Fruit fly (Drosophila melanogaster) whole organism, embryonic: ENCODE measurements around the gene Prp16.
A peak's percentile ranks its signal among the peaks of the same experiment; 100 is the strongest.

Experiments used
- Antp ChIP-seq: fragments of 200-800 bp; sonication (Bioruptor generic); optimal IDR thresholded peaks from 3 replicates; lab custom pipeline; 2016; ENCODE audit warnings: missing biosample characterization, missing genetic modification characterization
- Atf3 ChIP-seq: fragments of 200-800 bp; sonication (Bioruptor generic); optimal IDR thresholded peaks from 3 replicates; lab custom pipeline; 2016; ENCODE audit warnings: missing biosample characterization, missing genetic modification characterization
- Atf6 ChIP-seq: fragments of 200-800 bp; sonication (Bioruptor generic); IDR thresholded peaks from 2 replicates; pipeline ENCODE4 v1.3.6; 2022; ENCODE audit warnings: missing biosample characterization, missing genetic modification characterization
- CG1024 ChIP-seq: fragments of 200-800 bp; sonication (Bioruptor generic); IDR thresholded peaks from 2 replicates; pipeline ENCODE4 v1.3.6; 2022; ENCODE audit warnings: missing biosample characterization, missing genetic modification characterization
- CG10274 ChIP-seq: fragments of 200-800 bp; sonication (Bioruptor generic); optimal IDR thresholded peaks from 3 replicates; lab custom pipeline; 2017; ENCODE audit warnings: missing biosample characterization, mild to moderate bottlenecking, missing genetic modification characterization
- CG10366 ChIP-seq: fragments of 200-800 bp; sonication (Bioruptor generic); IDR thresholded peaks from 2 replicates; pipeline ENCODE4 v1.3.6; 2022; ENCODE audit warnings: missing biosample characterization, missing genetic modification characterization
- CG10543 ChIP-seq: fragments of 200-800 bp; sonication (Bioruptor generic); optimal IDR thresholded peaks from 3 replicates; lab custom pipeline; 2017; ENCODE audit warnings: missing biosample characterization, mild to moderate bottlenecking, missing genetic modification characterization, moderate library complexity
- CG11398 ChIP-seq: fragments of 200-800 bp; sonication (Bioruptor generic); optimal IDR thresholded peaks from 2 replicates; lab custom pipeline; 2016; ENCODE audit warnings: missing biosample characterization, missing genetic modification characterization
- CG11695 ChIP-seq: fragments of 200-800 bp; sonication (Bioruptor generic); IDR thresholded peaks from 3 replicates; pipeline ENCODE4 v1.3.6; 2022; ENCODE audit warnings: missing biosample characterization, missing genetic modification characterization
- CG12299 ChIP-seq: fragments of 200-800 bp; sonication (Bioruptor generic); optimal IDR thresholded peaks from 2 replicates; lab custom pipeline; 2018; ENCODE audit warnings: missing biosample characterization, mild to moderate bottlenecking, missing genetic modification characterization
- CG14014 ChIP-seq: fragments of 200-800 bp; sonication (Bioruptor generic); IDR thresholded peaks from 2 replicates; pipeline ENCODE4 v1.3.6; 2022; ENCODE audit warnings: missing biosample characterization, missing genetic modification characterization
- CG17385 ChIP-seq: fragments of 200-800 bp; sonication (Bioruptor generic); optimal IDR thresholded peaks from 3 replicates; lab custom pipeline; 2018; ENCODE audit warnings: missing biosample characterization, mild to moderate bottlenecking, missing genetic modification characterization
- CG17568 ChIP-seq: fragments of 200-800 bp; sonication (Bioruptor generic); optimal IDR thresholded peaks from 2 replicates; lab custom pipeline; 2018; ENCODE audit warnings: missing biosample characterization, mild to moderate bottlenecking, missing genetic modification characterization, moderate library complexity
- CG2199 ChIP-seq: fragments of 200-800 bp; sonication (Bioruptor generic); IDR thresholded peaks from 3 replicates; pipeline ENCODE4 v1.3.6; 2022; ENCODE audit warnings: missing biosample characterization, missing genetic modification characterization
- CG2889 ChIP-seq: fragments of 200-800 bp; sonication (Bioruptor generic); IDR thresholded peaks from 3 replicates; pipeline ENCODE4 v1.3.6; 2022; ENCODE audit warnings: missing biosample characterization, missing genetic modification characterization
- CG32767 ChIP-seq: fragments of 200-800 bp; sonication (Bioruptor generic); IDR thresholded peaks from 2 replicates; pipeline ENCODE4 v1.3.6; 2022; ENCODE audit warnings: missing biosample characterization, missing genetic modification characterization
- CG7357 ChIP-seq: fragments of 200-800 bp; sonication (Bioruptor generic); IDR thresholded peaks from 3 replicates; pipeline ENCODE4 v1.3.6; 2022; ENCODE audit warnings: missing biosample characterization, missing genetic modification characterization
- CG7839 ChIP-seq: fragments of 200-800 bp; sonication (Bioruptor generic); optimal IDR thresholded peaks from 3 replicates; lab custom pipeline; 2018; ENCODE audit warnings: missing biosample characterization, mild to moderate bottlenecking, missing genetic modification characterization, moderate library complexity
- CG7928 ChIP-seq: fragments of 200-800 bp; sonication (Bioruptor generic); optimal IDR thresholded peaks from 2 replicates; lab custom pipeline; 2017; ENCODE audit warnings: missing biosample characterization, mild to moderate bottlenecking, missing genetic modification characterization
- CG8388 ChIP-seq: fragments of 200-800 bp; sonication (Bioruptor generic); optimal IDR thresholded peaks from 2 replicates; lab custom pipeline; 2019; ENCODE audit warnings: missing biosample characterization, mild to moderate bottlenecking, missing genetic modification characterization, moderate library complexity
- CTCF ChIP-seq: fragments of 200-800 bp; sonication (Bioruptor generic); optimal IDR thresholded peaks from 2 replicates; lab custom pipeline; 2017; ENCODE audit warnings: missing biosample characterization, mild to moderate bottlenecking, missing genetic modification characterization, moderate library complexity
- Chrac-16 ChIP-seq: fragments of 200-800 bp; sonication (Bioruptor generic); optimal IDR thresholded peaks from 3 replicates; lab custom pipeline; 2016; ENCODE audit warnings: missing biosample characterization, missing genetic modification characterization
- D19A ChIP-seq: fragments of 200-800 bp; optimal IDR thresholded peaks from 3 replicates; lab custom pipeline; 2019; ENCODE audit warnings: missing biosample characterization, mild to moderate bottlenecking, missing genetic modification characterization, moderate library complexity
- Eip74EF ChIP-seq, 2 experiments: fragments of 200-800 bp in 1 of 2; fragments of >200 bp in 1 of 2; sonication (Bioruptor generic) in 1 of 2; optimal IDR thresholded peaks; 2 replicates each; lab custom pipeline; 2017 to 2019; ENCODE audit warnings: missing biosample characterization in 2 of 2, missing genetic modification characterization in 2 of 2, mild to moderate bottlenecking in 1 of 2, moderate library complexity in 1 of 2
- H2.0 ChIP-seq: fragments of 200-800 bp; sonication (Bioruptor generic); IDR thresholded peaks from 2 replicates; pipeline ENCODE4 v1.3.6; 2022; ENCODE audit warnings: missing biosample characterization, missing genetic modification characterization
- HLH54F ChIP-seq: fragments of 200-800 bp; sonication (Bioruptor generic); optimal IDR thresholded peaks from 3 replicates; lab custom pipeline; 2016; ENCODE audit warnings: missing biosample characterization, missing genetic modification characterization
- Hr3 ChIP-seq: fragments of 200-800 bp; sonication (Bioruptor generic); optimal IDR thresholded peaks from 3 replicates; lab custom pipeline; 2016; ENCODE audit warnings: missing biosample characterization, missing genetic modification characterization
- Mad ChIP-seq: fragments of 200-800 bp; sonication (Bioruptor generic); optimal IDR thresholded peaks from 2 replicates; lab custom pipeline; 2016; ENCODE audit warnings: missing biosample characterization, missing genetic modification characterization
- Mrtf ChIP-seq: fragments of 200-800 bp; sonication (Bioruptor generic); IDR thresholded peaks from 3 replicates; pipeline ENCODE4 v1.3.6; 2022; ENCODE audit warnings: missing biosample characterization, missing genetic modification characterization
- Neu2 ChIP-seq: fragments of 200-800 bp; sonication (Bioruptor generic); optimal IDR thresholded peaks from 3 replicates; lab custom pipeline; 2016; ENCODE audit warnings: missing biosample characterization, missing genetic modification characterization, borderline replicate concordance
- Nf-YC ChIP-seq: fragments of 200-800 bp; optimal IDR thresholded peaks from 3 replicates; lab custom pipeline; 2019; ENCODE audit warnings: missing biosample characterization, mild to moderate bottlenecking, missing genetic modification characterization, moderate library complexity
- Oli ChIP-seq: fragments of 200-800 bp; sonication (Bioruptor generic); optimal IDR thresholded peaks from 2 replicates; lab custom pipeline; 2018; ENCODE audit warnings: missing biosample characterization, mild to moderate bottlenecking, missing genetic modification characterization, moderate library complexity
- Sin3A ChIP-seq: fragments of >200 bp; optimal IDR thresholded peaks from 2 replicates; lab custom pipeline; 2018
- Taf1 ChIP-seq: fragments of 200-800 bp; sonication (Bioruptor generic); IDR thresholded peaks from 2 replicates; pipeline ENCODE4 v1.3.6; 2022; ENCODE audit warnings: missing biosample characterization, missing genetic modification characterization
- Trl ChIP-seq, 3 experiments: fragments of >200 bp in 2 of 3; fragments of 200-800 bp in 1 of 3; sonication (Bioruptor generic) in 1 of 3; optimal IDR thresholded peaks; 2 replicates in 1 of 3; 3 replicates in 2 of 3; lab custom pipeline; 2016 to 2017; ENCODE audit warnings: missing biosample characterization in 1 of 3, missing genetic modification characterization in 1 of 3
- corto ChIP-seq: fragments of 200-800 bp; sonication (Bioruptor generic); optimal IDR thresholded peaks from 2 replicates; lab custom pipeline; 2016; ENCODE audit warnings: missing biosample characterization, mild to moderate bottlenecking, missing genetic modification characterization, moderate library complexity
- dysf ChIP-seq: fragments of 200-800 bp; sonication (Bioruptor generic); IDR thresholded peaks from 3 replicates; pipeline ENCODE4 v1.3.6; 2022; ENCODE audit warnings: missing biosample characterization, missing genetic modification characterization
- exex ChIP-seq: fragments of 200-800 bp; sonication (Bioruptor generic); optimal IDR thresholded peaks from 4 replicates; lab custom pipeline; 2018; ENCODE audit warnings: missing biosample characterization, mild to moderate bottlenecking, missing genetic modification characterization, moderate library complexity
- kah ChIP-seq: fragments of 200-800 bp; sonication (Bioruptor generic); optimal IDR thresholded peaks from 2 replicates; lab custom pipeline; 2018; ENCODE audit warnings: missing biosample characterization, mild to moderate bottlenecking, missing genetic modification characterization
- nerfin-2 ChIP-seq: fragments of 200-800 bp; sonication (Bioruptor generic); IDR thresholded peaks from 2 replicates; pipeline ENCODE4 v1.3.6; 2022; ENCODE audit warnings: missing biosample characterization, missing genetic modification characterization; ENCODE audit not compliant: partially characterized antibody
- peb ChIP-seq: fragments of 200-800 bp; sonication (Bioruptor generic); IDR thresholded peaks from 2 replicates; pipeline ENCODE4 v1.3.6; 2022; ENCODE audit warnings: missing biosample characterization, missing genetic modification characterization
- prd ChIP-seq, 3 experiments: fragments of >200 bp in 2 of 3; fragments of 200-800 bp in 1 of 3; sonication (Bioruptor generic) in 1 of 3; optimal IDR thresholded peaks in 2 of 3; IDR thresholded peaks in 1 of 3; 2 replicates in 2 of 3; 3 replicates in 1 of 3; pipeline versions ENCODE4 v1.3.6 to Lab custom; 2017 to 2022; ENCODE audit warnings: missing biosample characterization in 1 of 3, missing genetic modification characterization in 1 of 3
- seq ChIP-seq: fragments of 200-800 bp; sonication (Bioruptor generic); IDR thresholded peaks from 2 replicates; pipeline ENCODE4 v1.3.6; 2022; ENCODE audit warnings: missing biosample characterization, missing genetic modification characterization
- ssp ChIP-seq: fragments of 200-800 bp; sonication (Bioruptor generic); IDR thresholded peaks from 2 replicates; pipeline ENCODE4 v1.3.6; 2022; ENCODE audit warnings: missing biosample characterization, missing genetic modification characterization
- tap ChIP-seq: fragments of 200-800 bp; optimal IDR thresholded peaks from 3 replicates; lab custom pipeline; 2019; ENCODE audit warnings: missing biosample characterization, mild to moderate bottlenecking, missing genetic modification characterization, moderate library complexity
- tin ChIP-seq: fragments of 200-800 bp; sonication (Bioruptor generic); optimal IDR thresholded peaks from 3 replicates; lab custom pipeline; 2016; ENCODE audit warnings: missing biosample characterization, missing genetic modification characterization
- tx ChIP-seq: fragments of 200-800 bp; sonication (Bioruptor generic); optimal IDR thresholded peaks from 2 replicates; lab custom pipeline; 2016; ENCODE audit warnings: missing biosample characterization, missing genetic modification characterization
- vvl ChIP-seq: fragments of 200-800 bp; sonication (Bioruptor generic); IDR thresholded peaks from 2 replicates; pipeline ENCODE4 v1.3.6; 2022; ENCODE audit warnings: missing biosample characterization, missing genetic modification characterization

The Prp16 gene

dm6 chrX:14214505-14215449 lies 13.6 kb downstream of the Prp16 start (continued):
- TF ChIP-seq CG1024 (GFP tag; lab: Robert Waterston, UW) (no peak), CG11695 (GFP tag; lab: Robert Waterston, UW) (peak; percentile 66; the same call in 2 of the 3 replicates), CG32767 (GFP tag; lab: Robert Waterston, UW) (0 out of 2 replicates have a peak, but pooled peaks have one; percentile 24), CG7928 (peak; percentile 8), Oli (peak; percentile 59), Hr3 (GFP tag; lab: Kevin White, UChicago) (peak; percentile 2), corto (GFP tag; lab: Kevin White, UChicago) (no peak), vvl (no peak), dysf (GFP tag; lab: Robert Waterston, UW) (peak; percentile 69), prd (optimal IDR thresholded peaks at IDR 0.05; lab: Kevin White, UChicago) (no peak), prd (GFP tag; IDR thresholded peaks at IDR 0.05; lab: Robert Waterston, UW) (peak; percentile 63; the same call in 2 of the 3 replicates), CG2199 (GFP tag; lab: Robert Waterston, UW) (no peak), Mrtf (GFP tag; lab: Robert Waterston, UW) (0 out of 3 replicates have a peak, but pooled peaks have one; percentile 26), Eip74EF (GFP tag; optimal IDR thresholded peaks at IDR 0.05; lab: Kevin White, UChicago) (no peak), Sin3A (no peak), exex (tag; lab: Kevin White, UChicago) (no peak), ssp (GFP tag; lab: Robert Waterston, UW) (no peak), HLH54F (GFP tag; lab: Kevin White, UChicago) (no peak), Atf3 (GFP tag; lab: Kevin White, UChicago) (no peak), CG10274 (GFP tag; lab: Kevin White, UChicago) (peak; percentile 46), kah (no peak), CG10543 (GFP tag; lab: Kevin White, UChicago) (no peak), Atf6 (peak; percentile 47; the same call in 1 of the 2 replicates), CG17385 (GFP tag; lab: Kevin White, UChicago) (peak; percentile 47), CG8388 (peak; percentile 21), tx (no peak), Nf-YC (tag; lab: Kevin White, UChicago) (peak; percentile 16), CG10366 (peak; percentile 16; the same call in 1 of the 2 replicates), CG11398 (no peak), Chrac-16 (GFP tag; lab: Kevin White, UChicago) (no peak), seq (peak; percentile 45; the same call in 1 of the 2 replicates), Trl (optimal IDR thresholded peaks at IDR 0.05; lab: Kevin White, UChicago) (no peak), Trl (GFP tag; optimal IDR thresholded peaks at IDR 0.05; lab: Kevin White, UChicago) (no peak), CG2889 (no peak), CG7357 (GFP tag; lab: Robert Waterston, UW) (0 out of 3 replicates have a peak, but pooled peaks have one; percentile 18), CG14014 (GFP tag; lab: Robert Waterston, UW) (peak; percentile 50), nerfin-2 (GFP tag; lab: Robert Waterston, UW) (no peak), H2.0 (peak; percentile 36; the same call in 1 of the 2 replicates), tin (GFP tag; lab: Kevin White, UChicago) (peak; percentile 6), Neu2 (GFP tag; lab: Kevin White, UChicago) (no peak), Antp (GFP tag; lab: Kevin White, UChicago) (no peak), Mad (no peak), CG7839 (tag; lab: Kevin White, UChicago) (peak; percentile 71), CG17568 (GFP tag; lab: Kevin White, UChicago) (no peak), CG12299 (tag; lab: Kevin White, UChicago) (no peak), Taf1 (GFP tag; lab: Robert Waterston, UW) (0 out of 2 replicates have a peak, but pooled peaks have one; percentile 28), tap (peak; percentile 13), peb (no peak), CTCF (GFP tag; lab: Kevin White, UChicago) (no peak), D19A (tag; lab: Kevin White, UChicago) (peak; percentile 30)
